Fruit fly (Drosophila melanogaster) whole organism, adult: ENCODE data around the gene BomT3.

Experiments used
- CG14711 ChIP-seq: fragments of 200-800 bp; sonication (Bioruptor generic); optimal IDR thresholded peaks from 2 replicates; lab custom pipeline; 2018; ENCODE audit warnings: missing biosample characterization, mild to moderate bottlenecking, missing genetic modification characterization, moderate library complexity
- CG33017 ChIP-seq: fragments of 200-800 bp; sonication (Bioruptor generic); optimal IDR thresholded peaks from 2 replicates; lab custom pipeline; 2018; ENCODE audit warnings: missing biosample characterization, mild to moderate bottlenecking, missing genetic modification characterization, moderate library complexity
- CG5204 ChIP-seq: fragments of 200-800 bp; sonication (Bioruptor generic); optimal IDR thresholded peaks from 2 replicates; lab custom pipeline; 2016; ENCODE audit warnings: missing biosample characterization, missing genetic modification characterization
- CG7045 ChIP-seq: fragments of 200-800 bp; sonication (Bioruptor generic); optimal IDR thresholded peaks from 2 replicates; lab custom pipeline; 2017; ENCODE audit warnings: missing biosample characterization, mild to moderate bottlenecking, missing genetic modification characterization
- CG7101 ChIP-seq: fragments of 200-800 bp; sonication (Bioruptor generic); optimal IDR thresholded peaks from 2 replicates; lab custom pipeline; 2018; ENCODE audit warnings: missing biosample characterization, mild to moderate bottlenecking, missing genetic modification characterization, moderate library complexity
- Hr96 ChIP-seq: fragments of 200-800 bp; sonication (Bioruptor generic); optimal IDR thresholded peaks from 2 replicates; lab custom pipeline; 2016; ENCODE audit warnings: missing biosample characterization, missing genetic modification characterization
- cnc ChIP-seq, 2 experiments: fragments of >200 bp; optimal IDR thresholded peaks; 2 replicates each; lab custom pipeline; 2017
- kay ChIP-seq: fragments of 200-800 bp; sonication (Bioruptor generic); peaks from one replicate; lab custom pipeline; 2016; ENCODE audit warnings: missing biosample characterization, missing genetic modification characterization, borderline replicate concordance
- tj ChIP-seq: fragments of 200-800 bp; sonication (Bioruptor generic); optimal IDR thresholded peaks from 3 replicates; lab custom pipeline; 2017; ENCODE audit warnings: missing biosample characterization, mild to moderate bottlenecking, missing genetic modification characterization, moderate library complexity

dm6 chr3R:22072553-22072952 lies 13.6 kb downstream of the BomT3 start:
- TF ChIP-seq cnc (optimal IDR thresholded peaks at IDR 0.05; lab: Kevin White, UChicago) (no peak), kay (peak; percentile 72), Hr96 (no peak), CG7045 (GFP tag; lab: Kevin White, UChicago) (no peak), CG14711 (tag; lab: Kevin White, UChicago) (no peak), tj (GFP tag; lab: Kevin White, UChicago) (no peak), CG7101 (tag; lab: Kevin White, UChicago) (no peak), CG33017 (tag; lab: Kevin White, UChicago) (no peak), CG5204 (GFP tag; lab: Kevin White, UChicago) (no peak)
